Fruit fly (Drosophila melanogaster) whole organism, adult: ENCODE measurements around the gene Cyp313b1.
A peak's percentile ranks its signal among the peaks of the same experiment; 100 is the strongest.

ENCODE experiments used
- CG11617 ChIP-seq: fragments of 200-800 bp; sonication (Bioruptor generic); optimal IDR thresholded peaks from 2 replicates; lab custom pipeline; 2017; ENCODE audit warnings: mild to moderate bottlenecking, missing biosample characterization, missing genetic modification reagents, missing genetic modification characterization
- CG14711 ChIP-seq: fragments of 200-800 bp; sonication (Bioruptor generic); optimal IDR thresholded peaks from 2 replicates; lab custom pipeline; 2018; ENCODE audit warnings: missing biosample characterization, mild to moderate bottlenecking, missing genetic modification characterization, moderate library complexity
- CG7045 ChIP-seq: fragments of 200-800 bp; sonication (Bioruptor generic); optimal IDR thresholded peaks from 2 replicates; lab custom pipeline; 2017; ENCODE audit warnings: missing biosample characterization, mild to moderate bottlenecking, missing genetic modification characterization
- Clk ChIP-seq: fragments of 200-800 bp; sonication (Bioruptor generic); optimal IDR thresholded peaks from 2 replicates; lab custom pipeline; 2017; ENCODE audit warnings: missing biosample characterization, missing genetic modification characterization
- cic ChIP-seq: fragments of 200-800 bp; sonication (Bioruptor generic); optimal IDR thresholded peaks from 2 replicates; lab custom pipeline; 2017; ENCODE audit warnings: missing biosample characterization, mild to moderate bottlenecking, missing genetic modification characterization, moderate library complexity
- kay ChIP-seq: fragments of 200-800 bp; sonication (Bioruptor generic); peaks from one replicate; lab custom pipeline; 2016; ENCODE audit warnings: missing biosample characterization, missing genetic modification characterization, borderline replicate concordance

dm6 chr3R:8669029-8669707 is 23.7 kb upstream of the Cyp313b1 start:
- TF ChIP-seq cic (GFP tag; lab: Kevin White, UChicago) = peak; percentile 93
- peak; percentile 98 for TF ChIP-seq kay
- peak; percentile 97 for TF ChIP-seq CG7045
- TF ChIP-seq CG11617 = peak; percentile 98
- TF ChIP-seq CG14711 (tag; lab: Kevin White, UChicago) = peak; percentile 93
- peak; percentile 97 for TF ChIP-seq Clk (GFP tag; lab: Kevin White, UChicago)
